Fruit fly (Drosophila melanogaster) whole organism, adult: Measurements from ENCODE around the gene Hmu.

Experiments
- CG11617 ChIP-seq: fragments of 200-800 bp; sonication (Bioruptor generic); optimal IDR thresholded peaks from 2 replicates; lab custom pipeline; 2017; ENCODE audit warnings: mild to moderate bottlenecking, missing biosample characterization, missing genetic modification reagents, missing genetic modification characterization
- CG12768 ChIP-seq: fragments of 200-800 bp; sonication (Bioruptor generic); optimal IDR thresholded peaks from 2 replicates; lab custom pipeline; 2017; ENCODE audit warnings: missing biosample characterization, missing genetic modification characterization, mild to moderate bottlenecking, moderate library complexity, missing genetic modification reagents
- CG14711 ChIP-seq: fragments of 200-800 bp; sonication (Bioruptor generic); optimal IDR thresholded peaks from 2 replicates; lab custom pipeline; 2018; ENCODE audit warnings: missing biosample characterization, mild to moderate bottlenecking, missing genetic modification characterization, moderate library complexity
- CG1620 ChIP-seq: fragments of 200-800 bp; sonication (Bioruptor generic); optimal IDR thresholded peaks from 2 replicates; lab custom pipeline; 2016; ENCODE audit warnings: missing biosample characterization, missing genetic modification characterization
- CG33017 ChIP-seq: fragments of 200-800 bp; sonication (Bioruptor generic); optimal IDR thresholded peaks from 2 replicates; lab custom pipeline; 2018; ENCODE audit warnings: missing biosample characterization, mild to moderate bottlenecking, missing genetic modification characterization, moderate library complexity
- CG5204 ChIP-seq: fragments of 200-800 bp; sonication (Bioruptor generic); optimal IDR thresholded peaks from 2 replicates; lab custom pipeline; 2016; ENCODE audit warnings: missing biosample characterization, missing genetic modification characterization
- CG7045 ChIP-seq: fragments of 200-800 bp; sonication (Bioruptor generic); optimal IDR thresholded peaks from 2 replicates; lab custom pipeline; 2017; ENCODE audit warnings: missing biosample characterization, mild to moderate bottlenecking, missing genetic modification characterization
- CG7101 ChIP-seq: fragments of 200-800 bp; sonication (Bioruptor generic); optimal IDR thresholded peaks from 2 replicates; lab custom pipeline; 2018; ENCODE audit warnings: missing biosample characterization, mild to moderate bottlenecking, missing genetic modification characterization, moderate library complexity
- Clk ChIP-seq: fragments of 200-800 bp; sonication (Bioruptor generic); optimal IDR thresholded peaks from 2 replicates; lab custom pipeline; 2017; ENCODE audit warnings: missing biosample characterization, missing genetic modification characterization
- Crg-1 ChIP-seq: fragments of 200-800 bp; sonication (Bioruptor generic); optimal IDR thresholded peaks from 2 replicates; lab custom pipeline; 2016; ENCODE audit warnings: missing biosample characterization, missing genetic modification characterization
- Hr96 ChIP-seq: fragments of 200-800 bp; sonication (Bioruptor generic); optimal IDR thresholded peaks from 2 replicates; lab custom pipeline; 2016; ENCODE audit warnings: missing biosample characterization, missing genetic modification characterization
- Mnt ChIP-seq: fragments of 200-800 bp; sonication (Bioruptor generic); optimal IDR thresholded peaks from 2 replicates; lab custom pipeline; 2016; ENCODE audit warnings: missing biosample characterization, mild to moderate bottlenecking, missing genetic modification characterization
- bab1 ChIP-seq: fragments of 200-800 bp; sonication (Bioruptor generic); optimal IDR thresholded peaks from 3 replicates; lab custom pipeline; 2019; ENCODE audit warnings: missing biosample characterization, mild to moderate bottlenecking, missing genetic modification characterization, moderate library complexity
- cic ChIP-seq: fragments of 200-800 bp; sonication (Bioruptor generic); optimal IDR thresholded peaks from 2 replicates; lab custom pipeline; 2017; ENCODE audit warnings: missing biosample characterization, mild to moderate bottlenecking, missing genetic modification characterization, moderate library complexity
- cnc ChIP-seq, 2 experiments: fragments of >200 bp; optimal IDR thresholded peaks; 2 replicates each; lab custom pipeline; 2017
- kay ChIP-seq: fragments of 200-800 bp; sonication (Bioruptor generic); peaks from one replicate; lab custom pipeline; 2016; ENCODE audit warnings: missing biosample characterization, missing genetic modification characterization, borderline replicate concordance
- ovo ChIP-seq: fragments of 200-800 bp; sonication (Bioruptor generic); optimal IDR thresholded peaks from 2 replicates; lab custom pipeline; 2016; ENCODE audit warnings: missing biosample characterization, missing genetic modification characterization
- pad ChIP-seq: fragments of 200-800 bp; sonication (Bioruptor generic); optimal IDR thresholded peaks from 3 replicates; lab custom pipeline; 2017; ENCODE audit warnings: missing biosample characterization, missing genetic modification characterization, mild to moderate bottlenecking, moderate library complexity, missing genetic modification reagents
- tj ChIP-seq: fragments of 200-800 bp; sonication (Bioruptor generic); optimal IDR thresholded peaks from 3 replicates; lab custom pipeline; 2017; ENCODE audit warnings: missing biosample characterization, mild to moderate bottlenecking, missing genetic modification characterization, moderate library complexity
- toe ChIP-seq: fragments of 200-800 bp; sonication (Bioruptor generic); optimal IDR thresholded peaks from 2 replicates; lab custom pipeline; 2016; ENCODE audit warnings: missing biosample characterization, missing genetic modification characterization

Gene Hmu

DNA sequence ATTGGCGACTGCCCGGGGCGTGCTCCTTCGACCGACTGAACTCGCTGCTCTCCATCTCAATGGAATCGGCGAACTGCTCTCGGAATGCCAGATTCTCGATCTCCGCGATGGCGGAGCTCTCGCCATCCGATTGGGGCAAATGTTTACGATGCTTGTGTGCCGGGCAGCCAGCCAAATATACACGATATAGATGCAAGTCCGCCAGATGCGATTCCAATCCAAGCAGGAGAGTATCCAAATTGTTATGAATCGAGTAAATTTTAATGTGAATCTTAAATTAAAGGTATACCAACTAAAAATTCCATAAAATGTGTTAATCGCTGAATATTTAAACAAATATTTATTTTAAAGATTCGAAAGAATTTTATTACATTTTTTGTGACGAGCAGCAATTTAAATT is 40.7 kb upstream of the Hmu start, which contains the start of gene CG5984:
Gene CG5984 (minus strand): TSS at position 101 of the 400 bp plus-strand sequence.
- TF ChIP-seq pad (GFP tag; lab: Kevin White, UChicago): no peak
- no peak for TF ChIP-seq CG11617 (GFP tag; lab: Kevin White, UChicago)
- no peak for TF ChIP-seq CG33017
- TF ChIP-seq Mnt: no peak
- no peak for TF ChIP-seq CG5204 (GFP tag; lab: Kevin White, UChicago)
- TF ChIP-seq cic (GFP tag; lab: Kevin White, UChicago): no peak
- TF ChIP-seq CG7045 (GFP tag; lab: Kevin White, UChicago): no peak
- no peak for TF ChIP-seq toe (GFP tag; lab: Kevin White, UChicago)

- TF ChIP-seq CG7045 (GFP tag; lab: Kevin White, UChicago): no peak
- TF ChIP-seq bab1 (GFP tag; lab: Kevin White, UChicago): no peak
- no peak for TF ChIP-seq CG1620 (GFP tag; lab: Kevin White, UChicago)
- TF ChIP-seq CG14711 (tag; lab: Kevin White, UChicago): no peak
- no peak for TF ChIP-seq Clk (GFP tag; lab: Kevin White, UChicago)
- TF ChIP-seq CG5204 (GFP tag; lab: Kevin White, UChicago): no peak
- TF ChIP-seq Mnt: no peak
- TF ChIP-seq Hr96 (GFP tag; lab: Kevin White, UChicago): no peak
- no peak for TF ChIP-seq CG33017
- no peak for TF ChIP-seq cic (GFP tag; lab: Kevin White, UChicago)
- no peak for TF ChIP-seq CG7101 (tag; lab: Kevin White, UChicago)
- TF ChIP-seq Crg-1 (GFP tag; lab: Kevin White, UChicago): no peak
- TF ChIP-seq toe (GFP tag; lab: Kevin White, UChicago): no peak
- TF ChIP-seq CG11617 (GFP tag; lab: Kevin White, UChicago): no peak
- TF ChIP-seq cnc (optimal IDR thresholded peaks at IDR 0.05; lab: Kevin White, UChicago): no peak
- no peak for TF ChIP-seq pad (GFP tag; lab: Kevin White, UChicago)
- no peak for TF ChIP-seq kay (GFP tag; lab: Kevin White, UChicago)
- TF ChIP-seq CG12768: no peak
- TF ChIP-seq ovo (GFP tag; lab: Kevin White, UChicago): no peak
- no peak for TF ChIP-seq tj
Measured at dm6 chr3R:27250907-27251306, 37.7 kb upstream of the Hmu start, which contains the start of the genes TTLL6B and TfIIA-L. TSS of gene TTLL6B (minus strand) at chr3R:27251007. TSS of gene TfIIA-L (plus strand) at chr3R:27251112.

- TF ChIP-seq CG7101 (tag; lab: Kevin White, UChicago): peak; percentile 88
- TF ChIP-seq kay (GFP tag; lab: Kevin White, UChicago): no peak
- TF ChIP-seq CG14711 (tag; lab: Kevin White, UChicago): peak; percentile 82
- TF ChIP-seq pad (GFP tag; lab: Kevin White, UChicago): peak; percentile 51
- peak; percentile 80 for TF ChIP-seq Hr96 (GFP tag; lab: Kevin White, UChicago)
- peak; percentile 83 for TF ChIP-seq CG1620 (GFP tag; lab: Kevin White, UChicago)
- TF ChIP-seq CG7045 (GFP tag; lab: Kevin White, UChicago): peak; percentile 78
- TF ChIP-seq ovo (GFP tag; lab: Kevin White, UChicago): peak; percentile 32
- TF ChIP-seq cnc (optimal IDR thresholded peaks at IDR 0.05; lab: Kevin White, UChicago): no peak
- peak; percentile 90 for TF ChIP-seq CG5204 (GFP tag; lab: Kevin White, UChicago)
- TF ChIP-seq CG11617 (GFP tag; lab: Kevin White, UChicago): peak; percentile 83
- peak; percentile 49 for TF ChIP-seq Crg-1 (GFP tag; lab: Kevin White, UChicago)
- peak; percentile 83 for TF ChIP-seq CG33017
- TF ChIP-seq CG12768: peak; percentile 55
- peak; percentile 89 for TF ChIP-seq bab1 (GFP tag; lab: Kevin White, UChicago)
- TF ChIP-seq toe (GFP tag; lab: Kevin White, UChicago): peak; percentile 86
- TF ChIP-seq Clk (GFP tag; lab: Kevin White, UChicago): peak; percentile 55
- peak; percentile 12 for TF ChIP-seq cic (GFP tag; lab: Kevin White, UChicago)
- peak; percentile 48 for TF ChIP-seq tj
- peak; percentile 70 for TF ChIP-seq Mnt
Measured at dm6 chr3R:27253136-27253920, 35.2 kb upstream of the Hmu start, which contains the start of gene pll. TSS of gene pll (minus strand) at chr3R:27253182.

DNA sequence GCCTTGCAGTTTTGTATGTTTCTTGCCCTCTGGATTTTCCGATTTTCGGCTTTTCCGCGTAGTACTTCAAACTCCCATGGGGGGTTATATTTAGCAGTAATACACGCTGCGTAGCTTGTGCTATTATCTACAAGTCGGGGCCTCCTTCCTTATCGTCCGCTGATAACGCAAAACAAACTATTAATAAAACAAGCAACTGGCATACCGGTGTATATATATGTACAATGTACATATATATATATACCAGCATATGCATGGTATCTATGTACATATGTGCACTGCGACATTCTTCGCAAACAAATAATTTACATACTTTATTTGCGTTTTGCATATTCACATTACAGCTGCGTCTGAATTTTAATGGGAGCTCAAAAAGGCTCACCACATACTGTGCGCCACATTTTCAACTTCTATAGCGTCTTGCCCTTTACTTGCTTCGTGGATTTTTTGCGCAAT is 34.6 kb upstream of the Hmu start:
- TF ChIP-seq CG1620 (GFP tag; lab: Kevin White, UChicago) (no peak), CG5204 (GFP tag; lab: Kevin White, UChicago) (no peak), bab1 (GFP tag; lab: Kevin White, UChicago) (no peak), toe (GFP tag; lab: Kevin White, UChicago) (no peak), Clk (GFP tag; lab: Kevin White, UChicago) (no peak), Hr96 (GFP tag; lab: Kevin White, UChicago) (no peak), pad (GFP tag; lab: Kevin White, UChicago) (no peak), CG33017 (peak; percentile 32), CG14711 (tag; lab: Kevin White, UChicago) (peak; percentile 21), CG7101 (tag; lab: Kevin White, UChicago) (no peak)

DNA sequence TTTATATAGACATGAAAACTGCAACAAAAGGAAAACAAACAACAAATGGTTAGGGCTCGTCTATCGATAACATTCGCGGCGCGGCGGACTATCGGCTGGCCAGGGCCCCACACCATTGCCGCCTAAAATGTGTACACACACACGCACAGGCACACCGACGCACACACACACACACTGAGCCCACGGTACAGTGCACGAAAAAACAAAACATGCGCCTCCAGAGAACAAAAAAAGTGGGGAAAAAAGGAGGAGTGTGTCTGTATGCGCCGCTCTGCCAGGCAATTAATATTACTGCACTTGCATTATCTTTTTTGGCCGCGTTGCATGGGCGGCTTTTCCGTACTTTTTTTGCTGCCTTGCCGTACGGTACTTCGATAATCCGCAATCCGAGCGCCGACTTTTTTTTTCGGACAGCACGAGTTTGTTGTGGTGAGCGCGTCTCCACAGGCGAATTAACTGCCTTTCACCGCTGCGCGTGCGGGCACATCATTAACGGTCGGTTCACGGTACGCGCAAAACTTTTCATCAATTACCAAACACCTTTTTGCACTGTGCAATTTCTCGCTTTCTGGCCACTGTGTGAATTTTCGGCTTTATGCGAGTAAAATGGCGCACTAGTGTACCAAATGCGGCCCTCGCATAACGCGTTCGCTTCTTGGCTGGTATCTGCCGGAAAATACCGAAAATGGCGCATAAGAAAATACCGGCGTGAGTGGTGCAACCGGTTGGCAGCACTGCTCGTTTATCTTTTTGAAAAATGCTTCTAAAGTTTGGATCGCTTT is 24.9 kb upstream of the Hmu start, which contains the start of gene woc:
Gene woc (minus strand): TSS at position 622 of the 782 bp plus-strand sequence.
- TF ChIP-seq Mnt (peak; percentile 68), Crg-1 (GFP tag; lab: Kevin White, UChicago) (no peak), tj (peak; percentile 63), kay (GFP tag; lab: Kevin White, UChicago) (no peak), bab1 (GFP tag; lab: Kevin White, UChicago) (peak; percentile 29), Hr96 (GFP tag; lab: Kevin White, UChicago) (peak; percentile 79), CG7045 (GFP tag; lab: Kevin White, UChicago) (peak; percentile 55), CG33017 (peak; percentile 56), pad (GFP tag; lab: Kevin White, UChicago) (peak; percentile 58), CG11617 (GFP tag; lab: Kevin White, UChicago) (peak; percentile 79), CG14711 (tag; lab: Kevin White, UChicago) (peak; percentile 2), CG5204 (GFP tag; lab: Kevin White, UChicago) (no peak), CG1620 (GFP tag; lab: Kevin White, UChicago) (no peak), toe (GFP tag; lab: Kevin White, UChicago) (no peak), cic (GFP tag; lab: Kevin White, UChicago) (peak; percentile 39), Clk (GFP tag; lab: Kevin White, UChicago) (no peak), cnc (optimal IDR thresholded peaks at IDR 0.05; lab: Kevin White, UChicago) (no peak), CG12768 (peak; percentile 66), CG7101 (tag; lab: Kevin White, UChicago) (peak; percentile 39), ovo (GFP tag; lab: Kevin White, UChicago) (peak; percentile 74)
